Worm (Caenorhabditis elegans) whole organism, L3 larva: Measurements from ENCODE around the gene Y113G7B.11.
A peak's percentile ranks its signal among the peaks of the same experiment; 100 is the strongest.

Experiments
- R02D3.7 ChIP-seq: fragments of 150-350 bp; optimal IDR thresholded peaks from 2 replicates; lab custom pipeline; 2014; ENCODE audit warnings: missing biosample characterization, missing genetic modification characterization
- ZK546.5 ChIP-seq: sonication (generic microtip); optimal IDR thresholded peaks from 2 replicates; lab custom pipeline; 2017; ENCODE audit warnings: missing biosample characterization, missing genetic modification characterization
- ama-1 ChIP-seq: fragments of 150-350 bp; optimal IDR thresholded peaks from 2 replicates; lab custom pipeline; 2018
- ceh-28 ChIP-seq: fragments of 150-350 bp; optimal IDR thresholded peaks from 2 replicates; lab custom pipeline; 2014; ENCODE audit warnings: missing biosample characterization, missing genetic modification reagents, missing genetic modification characterization
- ceh-82 ChIP-seq: fragments of 150-350 bp; optimal IDR thresholded peaks from 2 replicates; lab custom pipeline; 2014; ENCODE audit warnings: missing biosample characterization, missing genetic modification characterization
- egl-27 ChIP-seq: sonication (generic microtip); optimal IDR thresholded peaks from 4 replicates; lab custom pipeline; 2017; ENCODE audit warnings: missing biosample characterization, missing genetic modification reagents, missing genetic modification characterization
- egl-5 ChIP-seq: fragments of 150-350 bp; optimal IDR thresholded peaks from 2 replicates; lab custom pipeline; 2017; ENCODE audit warnings: missing biosample characterization, missing genetic modification reagents, missing genetic modification characterization, inconsistent platforms
- elt-2 ChIP-seq: sonication (generic microtip); optimal IDR thresholded peaks from 2 replicates; lab custom pipeline; 2016; ENCODE audit warnings: missing genetic modification reagents, mild to moderate bottlenecking, missing genetic modification characterization, missing compliant biosample characterization
- elt-3 ChIP-seq, 3 experiments: fragments of 150-350 bp in 1 of 3; sonication (generic microtip) in 2 of 3; optimal IDR thresholded peaks; 2 replicates in 2 of 3; 4 replicates in 1 of 3; lab custom pipeline; 2014 to 2017; ENCODE audit warnings: missing biosample characterization in 3 of 3, missing genetic modification characterization in 3 of 3
- fos-1 ChIP-seq: fragments of 150-350 bp; optimal IDR thresholded peaks from 2 replicates; lab custom pipeline; 2014; ENCODE audit warnings: missing biosample characterization, missing genetic modification characterization
- jun-1 ChIP-seq: fragments of 150-350 bp; optimal IDR thresholded peaks from 2 replicates; lab custom pipeline; 2014; ENCODE audit warnings: missing biosample characterization, missing genetic modification reagents, missing genetic modification characterization
- lin-39 ChIP-seq: fragments of 150-350 bp; optimal IDR thresholded peaks from 2 replicates; lab custom pipeline; 2018; ENCODE audit warnings: missing biosample characterization, missing genetic modification reagents, missing genetic modification characterization
- lsy-12 ChIP-seq: sonication (generic microtip); optimal IDR thresholded peaks from 2 replicates; lab custom pipeline; 2016; ENCODE audit warnings: mild to moderate bottlenecking, missing genetic modification characterization, missing compliant biosample characterization
- nfya-1 ChIP-seq: sonication (generic microtip); optimal IDR thresholded peaks from 2 replicates; lab custom pipeline; 2017; ENCODE audit warnings: missing genetic modification characterization, mild to moderate bottlenecking, missing compliant biosample characterization, antibody characterized with exemption, moderate library complexity; ENCODE audit not compliant: insufficient read depth
- nhr-11 ChIP-seq: fragments of 150-350 bp; optimal IDR thresholded peaks from 2 replicates; lab custom pipeline; 2014; ENCODE audit warnings: missing biosample characterization, missing genetic modification characterization
- nhr-237 ChIP-seq: fragments of 150-350 bp; optimal IDR thresholded peaks from 2 replicates; lab custom pipeline; 2014; ENCODE audit warnings: missing biosample characterization, missing genetic modification characterization
- nhr-25 ChIP-seq: sonication (generic microtip); optimal IDR thresholded peaks from 2 replicates; lab custom pipeline; 2017; ENCODE audit warnings: missing biosample characterization, missing genetic modification characterization
- nhr-43 ChIP-seq: sonication (generic microtip); optimal IDR thresholded peaks from 2 replicates; lab custom pipeline; 2016; ENCODE audit warnings: mild to moderate bottlenecking, missing genetic modification characterization, missing compliant biosample characterization; ENCODE audit not compliant: poor library complexity, severe bottlenecking
- nhr-67 ChIP-seq: fragments of 150-350 bp; optimal IDR thresholded peaks from 2 replicates; lab custom pipeline; 2014; ENCODE audit warnings: missing biosample characterization, missing genetic modification characterization
- nhr-76 ChIP-seq: fragments of 150-350 bp; sonication (generic microtip); optimal IDR thresholded peaks from 5 replicates; lab custom pipeline; 2014; ENCODE audit warnings: missing biosample characterization, missing genetic modification characterization
- nhr-77 ChIP-seq: fragments of 150-350 bp; optimal IDR thresholded peaks from 2 replicates; lab custom pipeline; 2014; ENCODE audit warnings: missing biosample characterization, missing genetic modification characterization
- pha-4 ChIP-seq: fragments of 150-350 bp; optimal IDR thresholded peaks from 2 replicates; lab custom pipeline; 2014; ENCODE audit warnings: missing biosample characterization, missing genetic modification reagents, missing genetic modification characterization
- pqm-1 ChIP-seq: fragments of 150-350 bp; optimal IDR thresholded peaks from 2 replicates; lab custom pipeline; 2017; ENCODE audit warnings: missing biosample characterization, missing genetic modification characterization, inconsistent platforms
- sea-2 ChIP-seq: fragments of 150-350 bp; sonication (generic microtip); optimal IDR thresholded peaks from 4 replicates; lab custom pipeline; 2014; ENCODE audit warnings: missing biosample characterization, missing genetic modification reagents, missing genetic modification characterization
- skn-1 ChIP-seq: fragments of 150-350 bp; optimal IDR thresholded peaks from 2 replicates; lab custom pipeline; 2014; ENCODE audit warnings: missing biosample characterization, missing genetic modification characterization
- snpc-4 ChIP-seq: fragments of 150-350 bp; optimal IDR thresholded peaks from 2 replicates; lab custom pipeline; 2014; ENCODE audit warnings: missing biosample characterization, missing genetic modification characterization
- tbx-2 ChIP-seq: sonication (generic microtip); optimal IDR thresholded peaks from 2 replicates; lab custom pipeline; 2016; ENCODE audit warnings: mild to moderate bottlenecking, missing genetic modification characterization, missing compliant biosample characterization
- unc-39 ChIP-seq: sonication (generic microtip); optimal IDR thresholded peaks from 4 replicates; lab custom pipeline; 2017; ENCODE audit warnings: missing biosample characterization, missing genetic modification characterization
- unc-62 ChIP-seq: fragments of 150-350 bp; sonication (generic microtip); optimal IDR thresholded peaks from 4 replicates; lab custom pipeline; 2014; ENCODE audit warnings: missing biosample characterization, missing genetic modification reagents, missing genetic modification characterization
- zag-1 ChIP-seq: fragments of 150-350 bp; optimal IDR thresholded peaks from 2 replicates; lab custom pipeline; 2014; ENCODE audit warnings: missing biosample characterization, missing genetic modification characterization

Y113G7B.11 gene

ce11 chrV:20188790-20189189 lies 26.3 kb downstream of the Y113G7B.11 start, which contains the start of gene fbxa-116:
Gene fbxa-116 (minus strand): TSS chrV:20188890.
- no peak for TF ChIP-seq unc-39 (tag; lab: Kevin White, UChicago)
- TF ChIP-seq nhr-237 (tag; lab: Kevin White, UChicago): no peak
- TF ChIP-seq sea-2: no peak
- TF ChIP-seq ceh-28: no peak
- TF ChIP-seq nhr-25: no peak
- TF ChIP-seq egl-5 (tag; lab: Kevin White, UChicago): no peak
- no peak for TF ChIP-seq ceh-82
- TF ChIP-seq snpc-4 (tag; lab: Kevin White, UChicago): no peak

DNA sequence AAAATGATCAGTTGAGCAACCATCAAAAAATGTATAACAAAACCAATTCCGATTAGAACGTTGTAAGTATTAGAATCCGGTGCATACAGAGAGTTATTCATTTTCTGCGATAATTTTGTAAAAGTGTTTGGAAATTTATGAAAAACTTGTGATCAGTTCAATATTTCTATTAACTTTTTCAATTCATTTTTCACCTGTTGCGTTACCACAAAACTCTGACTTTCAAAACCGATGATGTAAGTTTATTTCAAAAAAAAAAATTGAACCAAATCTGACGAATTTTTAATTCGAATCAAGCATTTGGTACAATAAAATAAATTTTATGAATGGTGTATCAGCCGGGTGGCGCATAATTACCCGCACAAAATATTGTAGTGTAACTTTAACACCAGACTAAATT lies 28.5 kb downstream of the Y113G7B.11 start, which contains the start of gene srz-16:
Gene srz-16, minus strand, starts transcription at position 101 of the 400 bp plus-strand sequence.
- TF ChIP-seq pqm-1 (tag; lab: Kevin White, UChicago): no peak
- no peak for TF ChIP-seq R02D3.7 (tag; lab: Kevin White, UChicago)
- no peak for TF ChIP-seq nhr-25
- TF ChIP-seq nhr-77 (tag; lab: Kevin White, UChicago): no peak

ce11 chrV:20182311-20182710 lies 32.8 kb downstream of the Y113G7B.11 start:
- TF ChIP-seq ZK546.5: no peak
- TF ChIP-seq nhr-67: no peak
- no peak for TF ChIP-seq nhr-43 (tag; lab: Kevin White, UChicago)
- no peak for TF ChIP-seq elt-3 (tag; optimal IDR thresholded peaks at IDR 0.05; lab: Kevin White, UChicago)
- TF ChIP-seq ama-1: no peak
- TF ChIP-seq jun-1 (tag; lab: Kevin White, UChicago): no peak
- TF ChIP-seq elt-2 (tag; lab: Kevin White, UChicago): no peak
- no peak for TF ChIP-seq nhr-11 (tag; lab: Kevin White, UChicago)

DNA sequence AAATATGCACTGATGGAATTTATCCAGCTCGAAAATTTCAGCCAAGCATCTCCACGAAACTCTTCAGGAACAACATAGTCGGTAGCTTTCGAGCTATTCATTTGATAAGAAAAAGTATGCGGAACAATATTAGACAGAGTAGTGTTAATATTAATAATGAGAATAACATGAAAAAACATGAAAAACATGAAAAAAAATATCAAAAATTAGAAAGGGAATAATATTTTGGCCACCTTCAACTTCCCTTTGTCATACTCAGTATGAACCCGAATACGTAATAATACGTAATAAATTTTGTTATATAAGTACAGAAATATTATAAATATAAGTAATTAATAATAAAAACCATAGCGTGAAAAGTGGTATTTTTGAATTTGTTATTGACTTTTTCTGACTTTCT lies 43.2 kb downstream of the Y113G7B.11 start, which contains the start of gene srw-39:
Gene srw-39, minus strand, starts transcription at position 101 of the 400 bp plus-strand sequence.
- no peak for TF ChIP-seq nhr-25
- TF ChIP-seq unc-62 (GFP tag; lab: Kevin White, UChicago): no peak
- TF ChIP-seq unc-39 (tag; lab: Kevin White, UChicago): no peak
- no peak for TF ChIP-seq elt-3 (tag; optimal IDR thresholded peaks at IDR 0.05; lab: Kevin White, UChicago)
- TF ChIP-seq lin-39 (tag; lab: Kevin White, UChicago): no peak
- TF ChIP-seq snpc-4 (tag; lab: Kevin White, UChicago): no peak
- no peak for TF ChIP-seq nhr-76 (tag; lab: Kevin White, UChicago)
- TF ChIP-seq nhr-43 (tag; lab: Kevin White, UChicago): no peak
- TF ChIP-seq tbx-2 (tag; lab: Kevin White, UChicago): no peak
- no peak for TF ChIP-seq pha-4
- TF ChIP-seq lsy-12 (tag; lab: Kevin White, UChicago): no peak
- no peak for TF ChIP-seq R02D3.7 (tag; lab: Kevin White, UChicago)
- TF ChIP-seq zag-1 (tag; lab: Kevin White, UChicago): no peak
- TF ChIP-seq nhr-11 (tag; lab: Kevin White, UChicago): no peak
- TF ChIP-seq jun-1 (tag; lab: Kevin White, UChicago): no peak
- TF ChIP-seq sea-2: no peak
- TF ChIP-seq ama-1: no peak

DNA sequence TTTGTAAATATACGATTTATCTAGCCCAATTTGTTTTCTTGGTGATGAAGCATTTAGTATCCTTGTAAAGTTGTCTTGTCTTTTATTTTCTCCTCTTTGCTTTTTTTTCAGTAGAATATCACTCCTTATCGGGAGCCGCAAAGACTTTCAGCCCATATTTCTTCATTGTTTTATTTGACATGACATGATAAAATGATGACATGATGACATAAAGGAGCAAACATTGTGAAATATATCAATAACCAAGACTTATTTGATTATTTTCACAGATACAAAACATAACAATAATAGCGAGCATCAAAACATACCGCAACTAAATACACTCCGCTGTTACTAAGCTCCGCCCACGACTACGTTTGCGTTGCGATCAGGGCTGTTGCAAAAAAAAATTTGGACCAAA lies 49.3 kb downstream of the Y113G7B.11 start:
- TF ChIP-seq elt-2 (tag; lab: Kevin White, UChicago) (peak; percentile 71), skn-1 (peak; percentile 90), unc-39 (tag; lab: Kevin White, UChicago) (no peak), fos-1 (tag; lab: Kevin White, UChicago) (no peak)

- peak; percentile 89 for TF ChIP-seq ama-1
- TF ChIP-seq pha-4: peak; percentile 43
- TF ChIP-seq nhr-11 (tag; lab: Kevin White, UChicago): no peak
- peak; percentile 74 for TF ChIP-seq jun-1 (tag; lab: Kevin White, UChicago)
- peak; percentile 99 for TF ChIP-seq elt-2 (tag; lab: Kevin White, UChicago)
- peak; percentile 13 for TF ChIP-seq nfya-1
- peak; percentile 77 for TF ChIP-seq lsy-12 (tag; lab: Kevin White, UChicago)
- TF ChIP-seq egl-27 (tag; lab: Kevin White, UChicago): no peak
- peak; percentile 8 for TF ChIP-seq fos-1 (tag; lab: Kevin White, UChicago)
- TF ChIP-seq pqm-1 (tag; lab: Kevin White, UChicago): peak; percentile 73
These were observed 50.8 kb downstream of the Y113G7B.11 start, which contains the start of gene F19B2.5 for ce11 chrV:20164059-20164892. Gene F19B2.5 (minus strand): TSS chrV:20164165.
